Fruit fly (Drosophila melanogaster) whole organism, embryonic: ENCODE measurements around the gene comm.

Experiments used
- Atf6 ChIP-seq: fragments of 200-800 bp; sonication (Bioruptor generic); IDR thresholded peaks from 2 replicates; pipeline ENCODE4 v1.3.6; 2022; ENCODE audit warnings: missing biosample characterization, missing genetic modification characterization
- Bdp1 ChIP-seq: fragments of 200-800 bp; sonication (Bioruptor generic); optimal IDR thresholded peaks from 3 replicates; lab custom pipeline; 2016; ENCODE audit warnings: missing biosample characterization, missing genetic modification characterization
- CG10274 ChIP-seq: fragments of 200-800 bp; sonication (Bioruptor generic); optimal IDR thresholded peaks from 3 replicates; lab custom pipeline; 2017; ENCODE audit warnings: missing biosample characterization, mild to moderate bottlenecking, missing genetic modification characterization
- CG10565 ChIP-seq: fragments of 200-800 bp; sonication (Bioruptor generic); optimal IDR thresholded peaks from 3 replicates; lab custom pipeline; 2016; ENCODE audit warnings: missing biosample characterization, mild to moderate bottlenecking, missing genetic modification characterization
- CG13775 ChIP-seq: fragments of 200-800 bp; sonication (Bioruptor generic); optimal IDR thresholded peaks from 3 replicates; lab custom pipeline; 2017; ENCODE audit warnings: missing biosample characterization, mild to moderate bottlenecking, missing genetic modification characterization
- CG15696 ChIP-seq: fragments of 200-800 bp; sonication (Bioruptor generic); optimal IDR thresholded peaks from 2 replicates; lab custom pipeline; 2019; ENCODE audit warnings: missing biosample characterization, mild to moderate bottlenecking, missing genetic modification characterization, moderate library complexity
- CG16815 ChIP-seq: fragments of 200-800 bp; sonication (Bioruptor generic); optimal IDR thresholded peaks from 3 replicates; lab custom pipeline; 2017; ENCODE audit warnings: missing biosample characterization, mild to moderate bottlenecking, missing genetic modification characterization
- CG17802 ChIP-seq: fragments of 200-800 bp; sonication (Bioruptor generic); optimal IDR thresholded peaks from 2 replicates; lab custom pipeline; 2018; ENCODE audit warnings: missing biosample characterization, mild to moderate bottlenecking, missing genetic modification characterization, moderate library complexity
- CG2199 ChIP-seq: fragments of 200-800 bp; sonication (Bioruptor generic); IDR thresholded peaks from 3 replicates; pipeline ENCODE4 v1.3.6; 2022; ENCODE audit warnings: missing biosample characterization, missing genetic modification characterization
- CG2678 ChIP-seq: fragments of 200-800 bp; sonication (Bioruptor generic); optimal IDR thresholded peaks from 3 replicates; lab custom pipeline; 2019; ENCODE audit warnings: missing biosample characterization, mild to moderate bottlenecking, missing genetic modification characterization, moderate library complexity
- CG2875 ChIP-seq: fragments of 200-800 bp; sonication (Bioruptor generic); optimal IDR thresholded peaks from 2 replicates; lab custom pipeline; 2017; ENCODE audit warnings: missing biosample characterization, mild to moderate bottlenecking, missing genetic modification characterization, missing genetic modification reagents
- CG6765 ChIP-seq: fragments of 200-800 bp; sonication (Bioruptor generic); optimal IDR thresholded peaks from 3 replicates; lab custom pipeline; 2017; ENCODE audit warnings: missing biosample characterization, mild to moderate bottlenecking, missing genetic modification characterization
- CG7357 ChIP-seq: fragments of 200-800 bp; sonication (Bioruptor generic); IDR thresholded peaks from 3 replicates; pipeline ENCODE4 v1.3.6; 2022; ENCODE audit warnings: missing biosample characterization, missing genetic modification characterization
- CG7372 ChIP-seq: fragments of 200-800 bp; sonication (Bioruptor generic); IDR thresholded peaks from 2 replicates; pipeline ENCODE4 v1.3.6; 2022; ENCODE audit warnings: missing biosample characterization, missing genetic modification characterization
- CG8290 ChIP-seq, 3 experiments: fragments of 200-800 bp; sonication (Bioruptor generic); optimal IDR thresholded peaks; 2 replicates each; lab custom pipeline; 2016 to 2019; ENCODE audit warnings: missing biosample characterization in 3 of 3, missing genetic modification characterization in 3 of 3, mild to moderate bottlenecking in 2 of 3, moderate library complexity in 1 of 3
- CG8388 ChIP-seq: fragments of 200-800 bp; sonication (Bioruptor generic); optimal IDR thresholded peaks from 2 replicates; lab custom pipeline; 2019; ENCODE audit warnings: missing biosample characterization, mild to moderate bottlenecking, missing genetic modification characterization, moderate library complexity
- CkIIα-i1 ChIP-seq: fragments of 200-800 bp; sonication (Bioruptor generic); IDR thresholded peaks from 2 replicates; pipeline ENCODE4 v1.3.6; 2022; ENCODE audit warnings: missing biosample characterization, missing genetic modification characterization
- D ChIP-seq, 2 experiments: fragments of 200-800 bp in 1 of 2; fragments of >200 bp in 1 of 2; sonication (Bioruptor generic) in 1 of 2; optimal IDR thresholded peaks; 2 replicates in 1 of 2; 3 replicates in 1 of 2; lab custom pipeline; 2017; ENCODE audit warnings: mild to moderate bottlenecking in 1 of 2, missing biosample characterization in 1 of 2, missing genetic modification characterization in 1 of 2, missing genetic modification reagents in 1 of 2
- Dad ChIP-seq: fragments of 200-800 bp; sonication (Bioruptor generic); optimal IDR thresholded peaks from 3 replicates; lab custom pipeline; 2016; ENCODE audit warnings: missing biosample characterization, missing genetic modification characterization
- Drgx ChIP-seq: fragments of 200-800 bp; sonication (Bioruptor generic); IDR thresholded peaks from 2 replicates; pipeline ENCODE4 v1.3.6; 2022; ENCODE audit warnings: missing biosample characterization, missing genetic modification characterization
- Ets65A ChIP-seq: fragments of 200-800 bp; sonication (Bioruptor generic); peaks from one replicate; lab custom pipeline; 2016; ENCODE audit warnings: missing biosample characterization, missing genetic modification characterization
- Gsc ChIP-seq: fragments of 200-800 bp; sonication (Bioruptor generic); IDR thresholded peaks from 2 replicates; pipeline ENCODE4 v1.3.6; 2022; ENCODE audit warnings: missing biosample characterization, missing genetic modification characterization
- H2.0 ChIP-seq: fragments of 200-800 bp; sonication (Bioruptor generic); IDR thresholded peaks from 2 replicates; pipeline ENCODE4 v1.3.6; 2022; ENCODE audit warnings: missing biosample characterization, missing genetic modification characterization
- HHEX ChIP-seq: fragments of 200-800 bp; sonication (Bioruptor generic); optimal IDR thresholded peaks from 3 replicates; lab custom pipeline; 2017; ENCODE audit warnings: missing biosample characterization, mild to moderate bottlenecking, missing genetic modification characterization, missing genetic modification reagents
- HLH54F ChIP-seq: fragments of 200-800 bp; sonication (Bioruptor generic); optimal IDR thresholded peaks from 3 replicates; lab custom pipeline; 2016; ENCODE audit warnings: missing biosample characterization, missing genetic modification characterization
- Jarid2 ChIP-seq: fragments of 200-800 bp; sonication (Bioruptor generic); optimal IDR thresholded peaks from 3 replicates; lab custom pipeline; 2017; ENCODE audit warnings: mild to moderate bottlenecking, missing biosample characterization, missing genetic modification reagents, missing genetic modification characterization
- Max ChIP-seq: fragments of 200-800 bp; sonication (Bioruptor generic); optimal IDR thresholded peaks from 2 replicates; lab custom pipeline; 2016; ENCODE audit warnings: missing biosample characterization, mild to moderate bottlenecking, missing genetic modification characterization
- Mrtf ChIP-seq: fragments of 200-800 bp; sonication (Bioruptor generic); IDR thresholded peaks from 3 replicates; pipeline ENCODE4 v1.3.6; 2022; ENCODE audit warnings: missing biosample characterization, missing genetic modification characterization
- Myb ChIP-seq: fragments of 200-800 bp; sonication (Bioruptor generic); optimal IDR thresholded peaks from 2 replicates; lab custom pipeline; 2016; ENCODE audit warnings: missing biosample characterization, missing genetic modification characterization
- Nf-YA ChIP-seq: fragments of 200-800 bp; sonication (Bioruptor generic); IDR thresholded peaks from 2 replicates; pipeline ENCODE4 v1.3.6; 2022; ENCODE audit warnings: missing biosample characterization, missing genetic modification characterization
- NfI ChIP-seq: fragments of 200-800 bp; sonication (Bioruptor generic); optimal IDR thresholded peaks from 3 replicates; lab custom pipeline; 2018; ENCODE audit warnings: missing biosample characterization, mild to moderate bottlenecking, missing genetic modification characterization, moderate library complexity
- Sox100B ChIP-seq: fragments of 200-800 bp; sonication (Bioruptor generic); optimal IDR thresholded peaks from 3 replicates; lab custom pipeline; 2018; ENCODE audit warnings: missing biosample characterization, mild to moderate bottlenecking, missing genetic modification characterization
- Spps ChIP-seq: fragments of 200-800 bp; sonication (Bioruptor generic); optimal IDR thresholded peaks from 2 replicates; lab custom pipeline; 2018; ENCODE audit warnings: missing biosample characterization, mild to moderate bottlenecking, missing genetic modification characterization
- YL-1 ChIP-seq: fragments of 200-800 bp; sonication (Bioruptor generic); optimal IDR thresholded peaks from 3 replicates; lab custom pipeline; 2017; ENCODE audit warnings: missing biosample characterization, mild to moderate bottlenecking, missing genetic modification characterization
- abd-A ChIP-seq: fragments of 200-800 bp; sonication (Bioruptor generic); optimal IDR thresholded peaks from 3 replicates; lab custom pipeline; 2019; ENCODE audit warnings: missing biosample characterization, mild to moderate bottlenecking, missing genetic modification characterization, moderate library complexity
- bbx ChIP-seq: fragments of 200-800 bp; sonication (Bioruptor generic); IDR thresholded peaks from 2 replicates; pipeline ENCODE4 v1.3.6; 2022; ENCODE audit warnings: missing biosample characterization, missing genetic modification characterization; ENCODE audit not compliant: partially characterized antibody
- bowl ChIP-seq: fragments of 200-800 bp; sonication (Bioruptor generic); IDR thresholded peaks from 2 replicates; pipeline ENCODE4 v1.3.6; 2022; ENCODE audit warnings: missing biosample characterization, missing genetic modification characterization
- btn ChIP-seq: fragments of 200-800 bp; sonication (Bioruptor generic); optimal IDR thresholded peaks from 2 replicates; lab custom pipeline; 2016; ENCODE audit warnings: missing biosample characterization, missing genetic modification characterization
- gcm ChIP-seq: fragments of 200-800 bp; sonication (Bioruptor generic); optimal IDR thresholded peaks from 2 replicates; lab custom pipeline; 2019; ENCODE audit warnings: missing biosample characterization, mild to moderate bottlenecking, missing genetic modification characterization, moderate library complexity
- grn ChIP-seq: fragments of 200-800 bp; sonication (Bioruptor generic); optimal IDR thresholded peaks from 3 replicates; lab custom pipeline; 2017; ENCODE audit warnings: missing biosample characterization, missing genetic modification characterization
- nerfin-1 ChIP-seq: fragments of 200-800 bp; sonication (Bioruptor generic); optimal IDR thresholded peaks from 3 replicates; lab custom pipeline; 2019; ENCODE audit warnings: missing biosample characterization, mild to moderate bottlenecking, missing genetic modification characterization, moderate library complexity
- pan ChIP-seq, 4 experiments: fragments of >200 bp in 3 of 4; fragments of 200-800 bp in 1 of 4; sonication (Bioruptor generic) in 1 of 4; optimal IDR thresholded peaks in 3 of 4; IDR thresholded peaks in 1 of 4; 2 replicates each; pipeline versions ENCODE4 v1.3.6 to Lab custom; 2017 to 2022; ENCODE audit warnings: missing biosample characterization in 2 of 4, missing genetic modification characterization in 2 of 4, mixed read lengths in 1 of 4
- pfk ChIP-seq: fragments of 200-800 bp; sonication (Bioruptor generic); optimal IDR thresholded peaks from 2 replicates; lab custom pipeline; 2018; ENCODE audit warnings: missing biosample characterization, mild to moderate bottlenecking, missing genetic modification characterization, moderate library complexity
- pros ChIP-seq: fragments of 200-800 bp; sonication (Bioruptor generic); optimal IDR thresholded peaks from 3 replicates; lab custom pipeline; 2019; ENCODE audit warnings: missing biosample characterization, mild to moderate bottlenecking, missing genetic modification characterization, moderate library complexity
- shn ChIP-seq: fragments of 200-800 bp; sonication (Bioruptor generic); optimal IDR thresholded peaks from 3 replicates; lab custom pipeline; 2016; ENCODE audit warnings: missing biosample characterization, missing genetic modification characterization
- sna ChIP-seq: fragments of 200-800 bp; sonication (Bioruptor generic); IDR thresholded peaks from 2 replicates; pipeline ENCODE4 v1.3.6; 2022; ENCODE audit warnings: missing biosample characterization, missing genetic modification characterization; ENCODE audit not compliant: partially characterized antibody
- trh ChIP-seq: fragments of 200-800 bp; sonication (Bioruptor generic); optimal IDR thresholded peaks from 2 replicates; lab custom pipeline; 2016; ENCODE audit warnings: missing biosample characterization, missing genetic modification characterization
- wdn ChIP-seq: fragments of 200-800 bp; sonication (Bioruptor generic); IDR thresholded peaks from 2 replicates; pipeline ENCODE4 v1.3.6; 2022; ENCODE audit warnings: missing biosample characterization, missing genetic modification characterization
- wor ChIP-seq: fragments of 200-800 bp; sonication (Bioruptor generic); IDR thresholded peaks from 2 replicates; pipeline ENCODE4 v1.3.6; 2022; ENCODE audit warnings: missing biosample characterization, missing genetic modification characterization

comm gene

dm6 chr3L:15728195-15728594, at the start of gene comm:
TSS of gene comm (minus strand) at chr3L:15728430.
- TF ChIP-seq Gsc (GFP tag; lab: Robert Waterston, UW) (no peak), Myb (no peak), H2.0 (GFP tag; lab: Robert Waterston, UW) (no peak), bbx (peak; percentile 78), gcm (GFP tag; lab: Kevin White, UChicago) (peak; percentile 65), CG7372 (no peak), shn (GFP tag; lab: Kevin White, UChicago) (no peak), btn (peak; percentile 2), nerfin-1 (tag; lab: Kevin White, UChicago) (peak; percentile 70), trh (GFP tag; lab: Kevin White, UChicago) (no peak), Bdp1 (no peak), CG10274 (GFP tag; lab: Kevin White, UChicago) (no peak), CkIIα-i1 (GFP tag; lab: Robert Waterston, UW) (no peak), grn (GFP tag; lab: Kevin White, UChicago) (peak; percentile 13), CG2678 (tag; lab: Kevin White, UChicago) (peak; percentile 28), wdn (GFP tag; lab: Robert Waterston, UW) (0 out of 2 replicates have a peak, but pooled peaks have one; percentile 22), D (optimal IDR thresholded peaks at IDR 0.05; lab: Kevin White, UChicago) (no peak), D (GFP tag; optimal IDR thresholded peaks at IDR 0.05; lab: Kevin White, UChicago) (no peak), CG7357 (GFP tag; lab: Robert Waterston, UW) (no peak), Sox100B (GFP tag; lab: Kevin White, UChicago) (no peak), Spps (tag; lab: Kevin White, UChicago) (no peak), YL-1 (GFP tag; lab: Kevin White, UChicago) (no peak), CG6765 (GFP tag; lab: Kevin White, UChicago) (peak; percentile 19), Nf-YA (GFP tag; lab: Robert Waterston, UW) (peak; percentile 62), CG13775 (GFP tag; lab: Kevin White, UChicago) (no peak), NfI (peak; percentile 24), Mrtf (GFP tag; lab: Robert Waterston, UW) (no peak), abd-A (peak; percentile 88), HLH54F (GFP tag; lab: Kevin White, UChicago) (no peak), Max (GFP tag; lab: Kevin White, UChicago) (no peak), wor (GFP tag; lab: Robert Waterston, UW) (no peak), CG8290 (GFP tag; optimal IDR thresholded peaks at IDR 0.05; lab: Kevin White, UChicago) (no peak), CG8290 (tag; optimal IDR thresholded peaks at IDR 0.05; lab: Kevin White, UChicago) (peak in 1 of 2 experiments; percentile 60), CG2199 (GFP tag; lab: Robert Waterston, UW) (peak; percentile 91; the same call in 2 of the 3 replicates), sna (GFP tag; lab: Robert Waterston, UW) (peak; percentile 46; the same call in 1 of the 2 replicates), HHEX (GFP tag; lab: Kevin White, UChicago) (peak; percentile 37), pfk (peak; percentile 26), Dad (GFP tag; lab: Kevin White, UChicago) (no peak), CG2875 (GFP tag; lab: Kevin White, UChicago) (no peak), CG8388 (GFP tag; lab: Kevin White, UChicago) (no peak), pan (optimal IDR thresholded peaks at IDR 0.05; lab: Kevin White, UChicago) (no peak), pan (GFP tag; optimal IDR thresholded peaks at IDR 0.05 in 1 of 2, IDR thresholded peaks at IDR 0.05 in 1 of 2) (peak in 1 of 2 experiments; percentile 34), Jarid2 (peak; percentile 100), pros (GFP tag; lab: Kevin White, UChicago) (peak; percentile 38), CG17802 (tag; lab: Kevin White, UChicago) (no peak), bowl (GFP tag; lab: Robert Waterston, UW) (peak; percentile 19; the same call in 1 of the 2 replicates), CG10565 (GFP tag; lab: Kevin White, UChicago) (no peak), Ets65A (GFP tag; lab: Kevin White, UChicago) (no peak), CG16815 (GFP tag; lab: Kevin White, UChicago) (no peak), CG15696 (tag; lab: Kevin White, UChicago) (no peak), Atf6 (peak; percentile 52; the same call in 1 of the 2 replicates), Drgx (no peak)
